Worm (Caenorhabditis elegans): ENCODE results near the gene ttr-6.

- TF ChIP-seq F13C5.2 (tag; optimal IDR thresholded peaks at IDR 0.05) (no peak), flt-1 (GFP tag; IDR thresholded peaks at IDR 0.05) (no peak), ama-1 (optimal IDR thresholded peaks at IDR 0.05) (no peak), hnd-1 (tag; optimal IDR thresholded peaks at IDR 0.05) (no peak), hmbx-1 (tag; optimal IDR thresholded peaks at IDR 0.05) (no peak), ceh-13 (GFP tag; optimal IDR thresholded peaks at IDR 0.05) (no peak), pes-1 (GFP tag; IDR thresholded peaks at IDR 0.05) (no peak), scrt-1 (GFP tag; IDR thresholded peaks at IDR 0.05) (no peak), aly-1 (tag; optimal IDR thresholded peaks at IDR 0.05) (no peak), ets-7 (tag; optimal IDR thresholded peaks at IDR 0.05) (no peak), tbx-11 (GFP tag; IDR thresholded peaks at IDR 0.05) (no peak), sea-1 (GFP tag; conservative IDR thresholded peaks at IDR 0.05) (no peak), ceh-36 (tag; optimal IDR thresholded peaks at IDR 0.05) (no peak)
These were observed 45.8 kb downstream of the ttr-6 start for ce11 chrX:6551073-6551652.
